Fruit fly (Drosophila melanogaster) whole organism, wandering third instar larva: Measurements from ENCODE around the gene CG46467.

Source experiments
- Abd-B ChIP-seq: fragments of >200 bp; optimal IDR thresholded peaks from 2 replicates; lab custom pipeline; 2017; ENCODE audit warnings: missing biosample characterization, missing genetic modification characterization
- CrebA ChIP-seq: fragments of 200-800 bp; sonication (Bioruptor generic); optimal IDR thresholded peaks from 2 replicates; lab custom pipeline; 2016; ENCODE audit warnings: missing biosample characterization, mild to moderate bottlenecking, missing genetic modification characterization, borderline replicate concordance
- Dfd ChIP-seq: fragments of >200 bp; optimal IDR thresholded peaks from 2 replicates; lab custom pipeline; 2017; ENCODE audit warnings: missing biosample characterization, missing genetic modification characterization
- GATAd ChIP-seq: sonication (Bioruptor generic); optimal IDR thresholded peaks from 2 replicates; lab custom pipeline; 2016; ENCODE audit warnings: missing biosample characterization, missing genetic modification characterization
- HLH106 ChIP-seq: fragments of 200-800 bp; optimal IDR thresholded peaks from 3 replicates; lab custom pipeline; 2019; ENCODE audit warnings: missing biosample characterization, mild to moderate bottlenecking, missing genetic modification characterization, moderate library complexity
- Hnf4 ChIP-seq: fragments of 200-800 bp; sonication (Bioruptor generic); optimal IDR thresholded peaks from 2 replicates; lab custom pipeline; 2016; ENCODE audit warnings: missing biosample characterization, mild to moderate bottlenecking, missing genetic modification characterization
- Hr78 ChIP-seq: fragments of >200 bp; optimal IDR thresholded peaks from 2 replicates; lab custom pipeline; 2017; ENCODE audit warnings: missing biosample characterization, missing genetic modification characterization
- Hr83 ChIP-seq: fragments of 200-300 bp; sonication (Bioruptor generic); optimal IDR thresholded peaks from 2 replicates; lab custom pipeline; 2016; ENCODE audit warnings: missing biosample characterization, mild to moderate bottlenecking, missing genetic modification characterization, moderate library complexity; ENCODE audit not compliant: poor library complexity, severe bottlenecking
- Jra ChIP-seq: sonication (Bioruptor generic); optimal IDR thresholded peaks from 2 replicates; lab custom pipeline; 2016; ENCODE audit warnings: missing biosample characterization, missing genetic modification characterization
- Mio ChIP-seq: sonication (Bioruptor generic); optimal IDR thresholded peaks from 2 replicates; lab custom pipeline; 2016; ENCODE audit warnings: missing biosample characterization, missing genetic modification characterization
- Myc ChIP-seq: fragments of >200 bp; optimal IDR thresholded peaks from 2 replicates; lab custom pipeline; 2017
- N ChIP-seq: fragments of >200 bp; optimal IDR thresholded peaks from 2 replicates; lab custom pipeline; 2018; ENCODE audit warnings: missing biosample characterization, missing external identifiers, missing genetic modification characterization
- Rel ChIP-seq, 2 experiments: fragments of 200-800 bp; sonication (Bioruptor generic) in 1 of 2; optimal IDR thresholded peaks; 2 replicates in 1 of 2; 3 replicates in 1 of 2; lab custom pipeline; 2016 to 2019; ENCODE audit warnings: mild to moderate bottlenecking in 2 of 2, missing biosample characterization in 2 of 2, missing genetic modification characterization in 2 of 2, moderate library complexity in 1 of 2
- Vsx2 ChIP-seq: fragments of 200-300, 225-300 bp; sonication (Bioruptor generic); optimal IDR thresholded peaks from 2 replicates; lab custom pipeline; 2018; ENCODE audit warnings: missing biosample characterization, missing genetic modification characterization; ENCODE audit not compliant: partially characterized antibody
- br ChIP-seq: fragments of 200-800 bp; sonication (Bioruptor generic); optimal IDR thresholded peaks from 2 replicates; lab custom pipeline; 2016; ENCODE audit warnings: missing biosample characterization, missing genetic modification characterization
- brk ChIP-seq: fragments of 200-800 bp; sonication (Bioruptor generic); optimal IDR thresholded peaks from 2 replicates; lab custom pipeline; 2016; ENCODE audit warnings: missing biosample characterization, mild to moderate bottlenecking, missing genetic modification characterization
- ey ChIP-seq: fragments of 200-800 bp; sonication (Bioruptor generic); optimal IDR thresholded peaks from 2 replicates; lab custom pipeline; 2016; ENCODE audit warnings: missing biosample characterization, missing genetic modification characterization
- foxo ChIP-seq, 2 experiments: fragments of 200-800 bp; sonication (Bioruptor generic); optimal IDR thresholded peaks; 2 replicates in 1 of 2; 3 replicates in 1 of 2; lab custom pipeline; 2016 to 2017; ENCODE audit warnings: missing biosample characterization in 2 of 2, missing genetic modification characterization in 2 of 2
- fru ChIP-seq: fragments of 200-800 bp; sonication (Bioruptor generic); optimal IDR thresholded peaks from 3 replicates; lab custom pipeline; 2016; ENCODE audit warnings: missing biosample characterization, mild to moderate bottlenecking, missing genetic modification characterization
- h ChIP-seq: fragments of 200-800 bp; sonication (Bioruptor generic); optimal IDR thresholded peaks from 3 replicates; lab custom pipeline; 2016; ENCODE audit warnings: missing biosample characterization, mild to moderate bottlenecking, missing genetic modification characterization
- lola ChIP-seq: fragments of >200 bp; optimal IDR thresholded peaks from 2 replicates; lab custom pipeline; 2017; ENCODE audit warnings: missing biosample characterization, missing genetic modification characterization
- pan ChIP-seq: fragments of >200 bp; optimal IDR thresholded peaks from 2 replicates; lab custom pipeline; 2017
- psq ChIP-seq: fragments of 200-800 bp; sonication (Bioruptor generic); optimal IDR thresholded peaks from 3 replicates; lab custom pipeline; 2017; ENCODE audit warnings: missing biosample characterization, mild to moderate bottlenecking, missing genetic modification characterization, moderate library complexity
- rgr ChIP-seq: fragments of 200-800 bp; sonication (Bioruptor generic); optimal IDR thresholded peaks from 3 replicates; lab custom pipeline; 2016; ENCODE audit warnings: missing biosample characterization, mild to moderate bottlenecking, missing genetic modification characterization
- sage ChIP-seq: fragments of 200-800 bp; sonication (Bioruptor generic); optimal IDR thresholded peaks from 2 replicates; lab custom pipeline; 2016; ENCODE audit warnings: missing biosample characterization, mild to moderate bottlenecking, missing genetic modification characterization
- sv ChIP-seq: fragments of 200-800 bp; sonication (Bioruptor generic); optimal IDR thresholded peaks from 3 replicates; lab custom pipeline; 2016; ENCODE audit warnings: missing biosample characterization, missing genetic modification characterization
- tai ChIP-seq: sonication (Bioruptor generic); optimal IDR thresholded peaks from 2 replicates; lab custom pipeline; 2016; ENCODE audit warnings: missing biosample characterization, missing genetic modification characterization
- usp ChIP-seq: fragments of >200 bp; optimal IDR thresholded peaks from 2 replicates; lab custom pipeline; 2017; ENCODE audit warnings: missing biosample characterization, missing genetic modification characterization
- woc ChIP-seq: sonication (Bioruptor generic); optimal IDR thresholded peaks from 2 replicates; lab custom pipeline; 2016; ENCODE audit warnings: missing biosample characterization, mild to moderate bottlenecking, missing genetic modification characterization

CG46467 gene

dm6 chr3R:9950984-9951383, 76.5 kb downstream of the CG46467 start:
- no peak for TF ChIP-seq Abd-B (GFP tag; lab: Kevin White, UChicago)
- TF ChIP-seq h (GFP tag; lab: Kevin White, UChicago), result peak; percentile 21
- TF ChIP-seq fru, result peak; percentile 3
- peak; percentile 3 for TF ChIP-seq rgr (GFP tag; lab: Kevin White, UChicago)

- no peak for TF ChIP-seq fru
- no peak for TF ChIP-seq Myc
- no peak for TF ChIP-seq Jra (GFP tag; lab: Kevin White, UChicago)
- no peak for TF ChIP-seq Abd-B (GFP tag; lab: Kevin White, UChicago)
- no peak for TF ChIP-seq Mio (GFP tag; lab: Kevin White, UChicago)
- TF ChIP-seq h (GFP tag; lab: Kevin White, UChicago), result no peak
- TF ChIP-seq pan (lab: Kevin White, UChicago), result no peak
- no peak for TF ChIP-seq woc (GFP tag; lab: Kevin White, UChicago)
- no peak for TF ChIP-seq CrebA (GFP tag; lab: Kevin White, UChicago)
- TF ChIP-seq Dfd (GFP tag; lab: Kevin White, UChicago), result no peak
- TF ChIP-seq foxo (GFP tag; optimal IDR thresholded peaks at IDR 0.05; lab: Kevin White, UChicago), result no peak
- no peak for TF ChIP-seq HLH106 (tag; lab: Kevin White, UChicago)
Observed at dm6 chr3R:9951679-9952078, 77.2 kb downstream of the CG46467 start.

dm6 chr3R:9952669-9953277, 78.3 kb downstream of the CG46467 start:
- TF ChIP-seq sage (GFP tag; lab: Kevin White, UChicago), result no peak
- TF ChIP-seq psq (GFP tag; lab: Kevin White, UChicago), result peak; percentile 6
- TF ChIP-seq Dfd (GFP tag; lab: Kevin White, UChicago), result peak; percentile 8
- TF ChIP-seq, all 38 proteins: peak for 2

DNA sequence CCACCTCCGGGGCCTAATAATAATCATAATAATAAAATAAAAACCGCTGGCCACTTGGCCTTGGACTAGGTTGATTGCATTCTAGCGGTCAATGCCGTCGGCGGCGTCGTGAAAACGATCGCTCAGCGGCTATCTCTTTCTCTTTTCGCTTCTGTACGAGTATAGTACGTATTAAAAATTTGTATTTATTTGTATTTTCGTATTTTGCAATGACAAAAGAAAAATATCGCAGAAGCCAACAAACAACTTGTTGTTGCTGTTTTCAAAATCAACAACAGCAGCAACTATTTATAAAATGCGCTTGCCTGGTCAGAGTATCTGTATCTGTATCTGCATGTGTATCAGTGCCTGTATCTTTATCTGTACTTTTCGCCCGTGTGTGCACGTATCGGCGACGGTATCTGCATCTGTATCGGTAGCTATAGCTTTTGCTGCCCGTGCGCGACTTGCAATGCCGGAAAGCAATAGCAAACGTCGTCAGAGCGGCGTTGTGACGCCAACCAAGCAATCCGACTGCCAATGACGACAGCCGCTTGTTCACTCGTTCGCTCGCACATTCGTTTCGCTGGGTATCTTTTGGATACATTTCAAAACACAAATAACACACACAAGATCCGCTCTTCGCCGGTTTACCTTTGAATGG, 80.3 kb downstream of the CG46467 start:
- peak; percentile 42 for TF ChIP-seq brk (GFP tag; lab: Kevin White, UChicago)
- TF ChIP-seq usp, result no peak
- peak; percentile 27 for TF ChIP-seq fru
- TF ChIP-seq rgr (GFP tag; lab: Kevin White, UChicago), result peak; percentile 26
- TF ChIP-seq br (GFP tag; lab: Kevin White, UChicago), result peak; percentile 57
- peak in 1 of 2 experiments; percentile 25 for TF ChIP-seq foxo (GFP tag; optimal IDR thresholded peaks at IDR 0.05; lab: Kevin White, UChicago)
- peak; percentile 35 for TF ChIP-seq Hnf4 (GFP tag; lab: Kevin White, UChicago)
- no peak for TF ChIP-seq GATAd (GFP tag; lab: Kevin White, UChicago)
- peak; percentile 41 for TF ChIP-seq psq (GFP tag; lab: Kevin White, UChicago)
- no peak for TF ChIP-seq sv (GFP tag; lab: Kevin White, UChicago)
- peak; percentile 80 for TF ChIP-seq h (GFP tag; lab: Kevin White, UChicago)
- TF ChIP-seq tai (GFP tag; lab: Kevin White, UChicago), result peak; percentile 75
- peak; percentile 87 for TF ChIP-seq CrebA (GFP tag; lab: Kevin White, UChicago)
- no peak for TF ChIP-seq Vsx2 (GFP tag; lab: Kevin White, UChicago)
- TF ChIP-seq sage (GFP tag; lab: Kevin White, UChicago), result peak; percentile 54
- TF ChIP-seq Rel (GFP tag; optimal IDR thresholded peaks at IDR 0.05; lab: Kevin White, UChicago), result peak; percentile 49
- TF ChIP-seq Rel (tag; optimal IDR thresholded peaks at IDR 0.05; lab: Kevin White, UChicago), result peak; percentile 58
- TF ChIP-seq woc (GFP tag; lab: Kevin White, UChicago), result peak; percentile 38
- no peak for TF ChIP-seq Myc
- peak; percentile 66 for TF ChIP-seq Hr83 (GFP tag; lab: Kevin White, UChicago)

dm6 chr3R:9956725-9957124, 82.2 kb downstream of the CG46467 start:
- TF ChIP-seq sv (GFP tag; lab: Kevin White, UChicago), result no peak
- TF ChIP-seq br (GFP tag; lab: Kevin White, UChicago), result no peak
- no peak for TF ChIP-seq N (GFP tag; lab: Kevin White, UChicago)
- no peak for TF ChIP-seq Myc
- TF ChIP-seq tai (GFP tag; lab: Kevin White, UChicago), result no peak
- TF ChIP-seq brk (GFP tag; lab: Kevin White, UChicago), result no peak
- TF ChIP-seq psq (GFP tag; lab: Kevin White, UChicago), result no peak
- no peak for TF ChIP-seq Hr78 (GFP tag; lab: Kevin White, UChicago)
- TF ChIP-seq CrebA (GFP tag; lab: Kevin White, UChicago), result no peak
- no peak for TF ChIP-seq ey
- no peak for TF ChIP-seq Hr83 (GFP tag; lab: Kevin White, UChicago)
- TF ChIP-seq Vsx2 (GFP tag; lab: Kevin White, UChicago), result no peak
- no peak for TF ChIP-seq h (GFP tag; lab: Kevin White, UChicago)
- TF ChIP-seq Jra (GFP tag; lab: Kevin White, UChicago), result no peak
- no peak for TF ChIP-seq usp
- TF ChIP-seq lola (GFP tag; lab: Kevin White, UChicago), result no peak
- TF ChIP-seq pan (lab: Kevin White, UChicago), result no peak
- no peak for TF ChIP-seq sage (GFP tag; lab: Kevin White, UChicago)
- TF ChIP-seq Abd-B (GFP tag; lab: Kevin White, UChicago), result no peak
- TF ChIP-seq, all 38 proteins: peak for 0
